Fruit fly (Drosophila melanogaster): Measurements from ENCODE around the gene CG14007.

CG14007 gene

DNA sequence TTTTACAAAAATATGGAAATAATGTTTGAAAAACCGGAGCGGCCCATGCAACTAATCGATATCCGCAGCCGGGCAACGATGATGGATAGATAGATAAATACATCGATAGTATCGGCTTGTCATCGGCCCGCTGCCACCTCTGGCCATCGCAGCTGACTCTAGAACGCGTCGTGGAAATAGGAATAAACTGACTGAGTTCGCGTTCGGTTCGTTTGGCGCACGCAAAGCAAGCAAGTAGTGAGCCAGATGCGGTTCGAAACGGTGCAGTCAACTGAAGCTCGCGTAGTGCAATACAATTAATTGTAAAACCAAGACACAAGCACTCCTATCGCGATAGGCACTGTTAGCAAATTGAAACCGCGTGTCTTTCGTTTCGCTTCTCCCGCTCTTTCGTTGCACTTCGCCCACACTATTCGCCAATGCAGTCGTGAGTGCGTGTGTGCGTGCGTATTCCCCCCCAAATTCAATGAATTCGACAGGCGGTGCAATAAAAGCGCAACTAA, 8.1 kb upstream of the CG14007 start, which contains the start of gene CG11030 (continued):
- TF ChIP-seq CG15269 (tag; optimal IDR thresholded peaks at IDR 0.05) (no peak), Nf-YC (tag; optimal IDR thresholded peaks at IDR 0.05) (no peak), NK7.1 (GFP tag; optimal IDR thresholded peaks at IDR 0.05) (no peak), pita (GFP tag; optimal IDR thresholded peaks at IDR 0.05) (no peak), aop (GFP tag; IDR thresholded peaks at IDR 0.05) (no peak), ara (GFP tag; IDR thresholded peaks at IDR 0.05) (no peak), Nf-YB (GFP tag; optimal IDR thresholded peaks at IDR 0.05) (no peak), slbo (GFP tag; IDR thresholded peaks at IDR 0.05) (peak; percentile 38; the same call in 1 of the 2 replicates), Adf1 (GFP tag; IDR thresholded peaks at IDR 0.05) (peak; percentile 10; the same call in 1 of the 2 replicates), CG15479 (GFP tag; optimal IDR thresholded peaks at IDR 0.05) (peak; percentile 54), CG18011 (GFP tag; optimal IDR thresholded peaks at IDR 0.05) (no peak), CG12219 (GFP tag; optimal IDR thresholded peaks at IDR 0.05) (no peak), lbe (GFP tag; optimal IDR thresholded peaks at IDR 0.05) (no peak), CG4854 (GFP tag; optimal IDR thresholded peaks at IDR 0.05) (no peak), emc (GFP tag; optimal IDR thresholded peaks at IDR 0.05) (no peak), otp (GFP tag; IDR thresholded peaks at IDR 0.05) (no peak), fd64A (GFP tag; optimal IDR thresholded peaks at IDR 0.05) (peak; percentile 19), tin (GFP tag; optimal IDR thresholded peaks at IDR 0.05) (no peak), chif (GFP tag; optimal IDR thresholded peaks at IDR 0.05) (no peak), ap (GFP tag; IDR thresholded peaks at IDR 0.05) (no peak), CG9876 (GFP tag; optimal IDR thresholded peaks at IDR 0.05) (no peak), dysf (GFP tag; IDR thresholded peaks at IDR 0.05) (no peak), Scr (GFP tag; IDR thresholded peaks at IDR 0.05; ENCODE audit: partially characterized antibody) (peak; percentile 99), Fer2 (tag; optimal IDR thresholded peaks at IDR 0.05) (no peak), CG1602 (GFP tag; optimal IDR thresholded peaks at IDR 0.05) (no peak), CG17612 (GFP tag; IDR thresholded peaks at IDR 0.05) (no peak), CG6654 (GFP tag; optimal IDR thresholded peaks at IDR 0.05) (no peak), CG18599 (GFP tag; optimal IDR thresholded peaks at IDR 0.05) (no peak), dm (GFP tag; optimal IDR thresholded peaks at IDR 0.05) (peak; percentile 86), Rfx (GFP tag; IDR thresholded peaks at IDR 0.05) (peak; percentile 68), lola (GFP tag; optimal IDR thresholded peaks at IDR 0.05) (peak in 1 of 3 experiments; percentile 5), CG8478 (optimal IDR thresholded peaks at IDR 0.05) (no peak), CG17385 (GFP tag; optimal IDR thresholded peaks at IDR 0.05) (no peak), CG7963 (GFP tag; IDR thresholded peaks at IDR 0.05; ENCODE audit: partially characterized antibody) (peak; percentile 100), CG7556 (GFP tag; optimal IDR thresholded peaks at IDR 0.05) (no peak), zen2 (GFP tag; IDR thresholded peaks at IDR 0.05; ENCODE audit: partially characterized antibody) (peak; percentile 98), CG1603 (tag; optimal IDR thresholded peaks at IDR 0.05) (peak; percentile 51), da (GFP tag; optimal IDR thresholded peaks at IDR 0.05) (no peak), psq (GFP tag; optimal IDR thresholded peaks at IDR 0.05) (peak; percentile 48), CG31365 (tag; optimal IDR thresholded peaks at IDR 0.05) (no peak), CG10979 (tag; optimal IDR thresholded peaks at IDR 0.05) (no peak), CG3995 (GFP tag; optimal IDR thresholded peaks at IDR 0.05) (no peak), crc (GFP tag; optimal IDR thresholded peaks at IDR 0.05) (no peak), CG12942 (GFP tag; optimal IDR thresholded peaks at IDR 0.05) (no peak), ems (GFP tag; optimal IDR thresholded peaks at IDR 0.05) (peak; percentile 10), sima (GFP tag; optimal IDR thresholded peaks at IDR 0.05) (no peak), CG7786 (GFP tag; optimal IDR thresholded peaks at IDR 0.05) (no peak), CG8281 (tag; optimal IDR thresholded peaks at IDR 0.05) (no peak), ttk (GFP tag; IDR thresholded peaks at IDR 0.05) (no peak), CG10147 (GFP tag; optimal IDR thresholded peaks at IDR 0.05) (no peak), Atf3 (GFP tag; optimal IDR thresholded peaks at IDR 0.05) (no peak)
